Worm (Caenorhabditis elegans) whole organism, L4 larva: ENCODE results near the gene ptp-5.2.

ENCODE experiments used
- F26F4.8 ChIP-seq: fragments of 200-800 bp; sonication (Bioruptor generic); conservative IDR thresholded peaks from 2 replicates; pipeline ENCODE4 v1.3.6; 2022; ENCODE audit warnings: missing genetic modification characterization, missing compliant biosample characterization
- F37D6.2 ChIP-seq: sonication (generic microtip); optimal IDR thresholded peaks from 2 replicates; lab custom pipeline; 2016; ENCODE audit warnings: mild to moderate bottlenecking, missing genetic modification characterization, missing compliant biosample characterization
- R02D3.7 ChIP-seq: fragments of 150-350 bp; sonication (generic microtip); optimal IDR thresholded peaks from 3 replicates; lab custom pipeline; 2014; ENCODE audit warnings: missing biosample characterization, missing genetic modification characterization
- T26A8.4 ChIP-seq: fragments of 200-800 bp; sonication (Bioruptor generic); IDR thresholded peaks from 2 replicates; pipeline ENCODE4 v1.3.6; 2022; ENCODE audit warnings: missing genetic modification characterization, missing compliant biosample characterization
- Y48G9A.11 ChIP-seq: fragments of 200-800 bp; sonication (Bioruptor generic); IDR thresholded peaks from 2 replicates; pipeline ENCODE4 v1.3.6; 2022; ENCODE audit warnings: missing genetic modification reagents, missing genetic modification characterization, missing compliant biosample characterization
- Y5F2A.4 ChIP-seq: fragments of 200-800 bp; sonication (Bioruptor generic); optimal IDR thresholded peaks from 2 replicates; lab custom pipeline; 2018; ENCODE audit warnings: mild to moderate bottlenecking, missing genetic modification characterization, missing compliant biosample characterization
- arid-1 ChIP-seq: fragments of 200-800 bp; sonication (Bioruptor generic); conservative IDR thresholded peaks from 2 replicates; pipeline ENCODE4 v1.3.6; 2022; ENCODE audit warnings: missing genetic modification reagents, missing genetic modification characterization, missing compliant biosample characterization
- attf-4 ChIP-seq: sonication (generic microtip); optimal IDR thresholded peaks from 3 replicates; lab custom pipeline; 2017; ENCODE audit warnings: missing biosample characterization, missing genetic modification characterization
- ceh-62 ChIP-seq: sonication (generic microtip); optimal IDR thresholded peaks from 2 replicates; lab custom pipeline; 2017; ENCODE audit warnings: missing biosample characterization, missing genetic modification characterization
- ces-1 ChIP-seq: fragments of 150-350 bp; sonication (generic microtip); optimal IDR thresholded peaks from 4 replicates; lab custom pipeline; 2014; ENCODE audit warnings: missing biosample characterization, missing genetic modification reagents, missing genetic modification characterization
- ctbp-1 ChIP-seq: fragments of 200-800 bp; sonication (Bioruptor generic); IDR thresholded peaks from 2 replicates; pipeline ENCODE4 v1.3.6; 2022; ENCODE audit warnings: missing genetic modification reagents, missing genetic modification characterization, missing compliant biosample characterization
- dmd-8 ChIP-seq: fragments of 200-800 bp; sonication (Bioruptor generic); IDR thresholded peaks from 2 replicates; pipeline ENCODE4 v1.3.6; 2022; ENCODE audit warnings: missing genetic modification characterization, missing compliant biosample characterization
- dmd-9 ChIP-seq: fragments of 200-800 bp; sonication (Bioruptor generic); IDR thresholded peaks from 2 replicates; pipeline ENCODE4 v1.3.6; 2022; ENCODE audit warnings: missing genetic modification reagents, missing genetic modification characterization, missing compliant biosample characterization
- dpl-1 ChIP-seq: fragments of 150-350 bp; optimal IDR thresholded peaks from 2 replicates; lab custom pipeline; 2014; ENCODE audit warnings: missing biosample characterization, missing genetic modification reagents, missing genetic modification characterization
- dve-1 ChIP-seq: sonication (generic microtip); optimal IDR thresholded peaks from 2 replicates; lab custom pipeline; 2017; ENCODE audit warnings: antibody characterized with exemption, mild to moderate bottlenecking, missing genetic modification characterization, missing compliant biosample characterization; ENCODE audit not compliant: insufficient read depth
- egl-43 ChIP-seq: fragments of 200-800 bp; sonication (Bioruptor generic); IDR thresholded peaks from 2 replicates; pipeline ENCODE4 v1.3.6; 2022; ENCODE audit warnings: missing genetic modification reagents, missing genetic modification characterization, missing compliant biosample characterization
- fkh-10 ChIP-seq: fragments of 150-350 bp; optimal IDR thresholded peaks from 2 replicates; lab custom pipeline; 2014; ENCODE audit warnings: missing biosample characterization, missing genetic modification reagents, missing genetic modification characterization
- fos-1 ChIP-seq: fragments of 150-350 bp; optimal IDR thresholded peaks from 2 replicates; lab custom pipeline; 2014; ENCODE audit warnings: missing biosample characterization, missing genetic modification characterization
- gei-8 ChIP-seq: fragments of 200-800 bp; sonication (Bioruptor generic); optimal IDR thresholded peaks from 2 replicates; lab custom pipeline; 2018; ENCODE audit warnings: mild to moderate bottlenecking, missing genetic modification characterization, missing compliant biosample characterization
- lin-13 ChIP-seq: fragments of 150-350 bp; optimal IDR thresholded peaks from 2 replicates; lab custom pipeline; 2014; ENCODE audit warnings: missing biosample characterization, missing genetic modification reagents, missing genetic modification characterization
- lin-38 ChIP-seq: fragments of 200-800 bp; sonication (Bioruptor generic); IDR thresholded peaks from 2 replicates; pipeline ENCODE4 v1.3.6; 2022; ENCODE audit warnings: missing genetic modification reagents, missing genetic modification characterization, missing compliant biosample characterization
- lsy-2 ChIP-seq, 2 experiments: fragments of 150-350 bp in 1 of 2; sonication (generic microtip) in 1 of 2; optimal IDR thresholded peaks; 2 replicates each; lab custom pipeline; 2014 to 2017; ENCODE audit warnings: missing biosample characterization in 2 of 2, missing genetic modification characterization in 2 of 2
- mdt-29 ChIP-seq: fragments of 200-800 bp; sonication (Bioruptor generic); IDR thresholded peaks from 2 replicates; pipeline ENCODE4 v1.3.6; 2022; ENCODE audit warnings: missing genetic modification reagents, missing genetic modification characterization, missing compliant biosample characterization
- mes-2 ChIP-seq: sonication (generic microtip); optimal IDR thresholded peaks from 2 replicates; lab custom pipeline; 2016; ENCODE audit warnings: missing genotype, mild to moderate bottlenecking, missing genetic modification characterization, missing compliant biosample characterization; ENCODE audit not compliant: poor library complexity, severe bottlenecking
- nhr-10 ChIP-seq: fragments of 150-350 bp; optimal IDR thresholded peaks from 2 replicates; lab custom pipeline; 2014; ENCODE audit warnings: missing biosample characterization, missing genetic modification characterization
- nhr-102 ChIP-seq: sonication (generic microtip); optimal IDR thresholded peaks from 2 replicates; lab custom pipeline; 2016; ENCODE audit warnings: mild to moderate bottlenecking, missing genetic modification characterization, moderate library complexity, missing compliant biosample characterization
- nhr-111 ChIP-seq: fragments of 200-800 bp; sonication (Bioruptor generic); optimal IDR thresholded peaks from 2 replicates; lab custom pipeline; 2018; ENCODE audit warnings: mild to moderate bottlenecking, missing genetic modification characterization, missing compliant biosample characterization
- nhr-25 ChIP-seq: sonication (generic microtip); optimal IDR thresholded peaks from 2 replicates; lab custom pipeline; 2017; ENCODE audit warnings: missing genetic modification characterization, mild to moderate bottlenecking, missing compliant biosample characterization, antibody characterized with exemption, moderate library complexity, borderline replicate concordance; ENCODE audit not compliant: insufficient read depth
- nhr-28 ChIP-seq: fragments of 150-350 bp; optimal IDR thresholded peaks from 2 replicates; lab custom pipeline; 2014; ENCODE audit warnings: missing biosample characterization, missing genetic modification characterization
- nhr-41 ChIP-seq: fragments of 200-800 bp; sonication (Bioruptor generic); IDR thresholded peaks from 2 replicates; pipeline ENCODE4 v1.3.6; 2022; ENCODE audit warnings: missing genetic modification reagents, missing genetic modification characterization, missing compliant biosample characterization
- nhr-48 ChIP-seq: sonication (generic microtip); optimal IDR thresholded peaks from 2 replicates; lab custom pipeline; 2016; ENCODE audit warnings: mild to moderate bottlenecking, missing genetic modification characterization, missing compliant biosample characterization
- nhr-76 ChIP-seq: fragments of 150-350 bp; optimal IDR thresholded peaks from 2 replicates; lab custom pipeline; 2014; ENCODE audit warnings: missing biosample characterization, missing genetic modification characterization
- nhr-77 ChIP-seq: fragments of 150-350 bp; optimal IDR thresholded peaks from 2 replicates; lab custom pipeline; 2014; ENCODE audit warnings: missing biosample characterization, missing genetic modification characterization
- php-3 ChIP-seq: fragments of 200-800 bp; sonication (Bioruptor generic); IDR thresholded peaks from 2 replicates; pipeline ENCODE4 v1.3.6; 2022; ENCODE audit warnings: missing genetic modification reagents, missing genetic modification characterization, missing compliant biosample characterization
- set-16 ChIP-seq: fragments of 200-800 bp; sonication (Bioruptor generic); IDR thresholded peaks from 2 replicates; pipeline ENCODE4 v1.3.6; 2022; ENCODE audit warnings: missing genetic modification reagents, missing genetic modification characterization, missing compliant biosample characterization
- snpc-1.2 ChIP-seq: fragments of 200-800 bp; sonication (Bioruptor generic); IDR thresholded peaks from 2 replicates; pipeline ENCODE4 v1.3.6; 2022; ENCODE audit warnings: missing genetic modification reagents, missing genetic modification characterization, missing compliant biosample characterization
- spr-3 ChIP-seq: fragments of 200-800 bp; sonication (Bioruptor generic); optimal IDR thresholded peaks from 2 replicates; lab custom pipeline; 2018; ENCODE audit warnings: mild to moderate bottlenecking, missing genetic modification characterization, missing compliant biosample characterization
- unc-39 ChIP-seq: sonication (generic microtip); optimal IDR thresholded peaks from 2 replicates; lab custom pipeline; 2017; ENCODE audit warnings: missing biosample characterization, missing genetic modification characterization
- unc-62 ChIP-seq, 3 experiments: fragments of 150-350 bp in 1 of 3; sonication (generic microtip); optimal IDR thresholded peaks in 2 of 3; peaks in 1 of 3; 1 replicate in 1 of 3; 2 replicates in 2 of 3; lab custom pipeline; 2014 to 2017; ENCODE audit warnings: missing biosample characterization in 3 of 3, missing genetic modification characterization in 3 of 3, missing genetic modification reagents in 3 of 3, missing genotype in 1 of 3
- vab-7 ChIP-seq: fragments of 200-800 bp; sonication (Bioruptor generic); IDR thresholded peaks from 2 replicates; pipeline ENCODE4 v1.3.6; 2022; ENCODE audit warnings: missing genetic modification reagents, missing genetic modification characterization, missing compliant biosample characterization
- zfp-2 ChIP-seq: sonication (generic microtip); optimal IDR thresholded peaks from 2 replicates; lab custom pipeline; 2016; ENCODE audit warnings: mild to moderate bottlenecking, missing genetic modification characterization, missing compliant biosample characterization
- zfp-3 ChIP-seq: fragments of 200-800 bp; sonication (Bioruptor generic); conservative IDR thresholded peaks from 2 replicates; pipeline ENCODE4 v1.3.6; 2022; ENCODE audit warnings: missing genetic modification reagents, missing genetic modification characterization, missing compliant biosample characterization

Gene ptp-5.2

ce11 chrIV:14767693-14768251 lies 7.0 kb upstream of the ptp-5.2 start, which contains the start of the genes mrps-7 and Y57G11C.3 (continued):
- TF ChIP-seq zfp-2 (tag; lab: Kevin White, UChicago), result peak; percentile 45
- no peak for TF ChIP-seq dmd-9 (GFP tag; lab: Robert Waterston, UW)
- peak; percentile 97 for TF ChIP-seq dve-1 (tag; lab: Kevin White, UChicago)
- peak; percentile 55 for TF ChIP-seq F37D6.2 (tag; lab: Kevin White, UChicago)
- peak; percentile 100 for TF ChIP-seq lin-38 (GFP tag; lab: Robert Waterston, UW)
- TF ChIP-seq nhr-28 (tag; lab: Kevin White, UChicago), result peak; percentile 87
- TF ChIP-seq, all 104 proteins: peak for 51

- no peak for TF ChIP-seq dve-1 (tag; lab: Kevin White, UChicago)
- TF ChIP-seq lin-38 (GFP tag; lab: Robert Waterston, UW), result peak; percentile 56
These were observed 5.6 kb upstream of the ptp-5.2 start, which contains the start of gene vti-1 for ce11 chrIV:14766382-14766781. Gene vti-1, minus strand, starts transcription at chrIV:14766665.

DNA sequence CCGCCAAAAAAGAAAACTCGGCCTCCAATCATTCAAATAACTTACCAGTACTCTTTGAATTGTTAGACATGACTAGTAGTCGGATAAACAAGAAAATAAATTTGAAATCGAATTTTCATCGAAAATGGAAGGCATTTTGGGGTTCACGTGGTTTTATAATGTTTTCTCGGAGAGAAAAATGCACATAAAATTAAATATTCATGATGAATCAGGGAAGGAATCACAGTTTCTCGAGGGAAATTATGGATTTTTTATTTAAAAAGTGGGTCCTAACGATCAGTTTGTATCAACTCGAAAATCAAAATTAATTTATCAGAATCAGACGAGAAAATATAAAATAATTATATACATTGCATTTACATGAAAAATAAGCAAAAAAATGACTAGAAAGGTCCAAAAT lies 4.6 kb upstream of the ptp-5.2 start, which contains the start of gene Y57G11C.5:
Gene Y57G11C.5, minus strand, starts transcription at position 101 of the 400 bp plus-strand sequence.
- TF ChIP-seq nhr-77 (tag; lab: Kevin White, UChicago) (no peak), arid-1 (GFP tag; lab: Robert Waterston, UW) (no peak), nhr-10 (no peak), lin-38 (GFP tag; lab: Robert Waterston, UW) (no peak), mdt-29 (no peak), fos-1 (tag; lab: Kevin White, UChicago) (no peak), dpl-1 (no peak), attf-4 (tag; lab: Kevin White, UChicago) (no peak), mes-2 (tag; lab: Kevin White, UChicago) (no peak), spr-3 (GFP tag; lab: Kevin White, UChicago) (no peak), R02D3.7 (tag; lab: Kevin White, UChicago) (no peak), ces-1 (no peak), lin-13 (no peak), lsy-2 (tag; optimal IDR thresholded peaks at IDR 0.05; lab: Kevin White, UChicago) (no peak)

- TF ChIP-seq egl-43 (GFP tag; lab: Robert Waterston, UW) (peak; percentile 61; the same call in 1 of the 2 replicates), set-16 (GFP tag; lab: Robert Waterston, UW) (peak; percentile 39; the same call in 1 of the 2 replicates), nhr-41 (GFP tag; lab: Robert Waterston, UW) (no peak), F26F4.8 (GFP tag; lab: Robert Waterston, UW) (no peak), zfp-3 (no peak), ceh-62 (tag; lab: Kevin White, UChicago) (no peak), snpc-1.2 (GFP tag; lab: Robert Waterston, UW) (peak; percentile 99), nhr-76 (tag; lab: Kevin White, UChicago) (no peak), Y48G9A.11 (GFP tag; lab: Robert Waterston, UW) (peak; percentile 71), spr-3 (GFP tag; lab: Kevin White, UChicago) (no peak), fkh-10 (GFP tag; lab: Kevin White, UChicago) (no peak), ctbp-1 (GFP tag; lab: Robert Waterston, UW) (no peak), unc-62 (GFP tag; optimal IDR thresholded peaks at IDR 0.05 in 1 of 2; lab: Kevin White, UChicago) (peak in 1 of 2 experiments; percentile 25), unc-62 (tag; optimal IDR thresholded peaks at IDR 0.05; lab: Kevin White, UChicago) (no peak), nhr-25 (tag; lab: Kevin White, UChicago) (no peak), vab-7 (GFP tag; lab: Robert Waterston, UW) (peak; percentile 19; the same call in 1 of the 2 replicates), php-3 (GFP tag; lab: Robert Waterston, UW) (no peak), Y5F2A.4 (GFP tag; lab: Kevin White, UChicago) (peak; percentile 12), nhr-111 (GFP tag; lab: Kevin White, UChicago) (no peak), lin-38 (GFP tag; lab: Robert Waterston, UW) (peak; percentile 73), nhr-48 (no peak), dve-1 (tag; lab: Kevin White, UChicago) (no peak), nhr-102 (tag; lab: Kevin White, UChicago) (no peak), unc-39 (no peak), gei-8 (no peak), nhr-77 (tag; lab: Kevin White, UChicago) (no peak), arid-1 (GFP tag; lab: Robert Waterston, UW) (0 out of 2 replicates have a peak, but pooled peaks have one; percentile 7), dmd-8 (GFP tag; lab: Robert Waterston, UW) (no peak), T26A8.4 (GFP tag; lab: Robert Waterston, UW) (peak; percentile 53; the same call in 1 of the 2 replicates)
These were observed 4.0 kb upstream of the ptp-5.2 start for ce11 chrIV:14764719-14765173.
